Worm (Caenorhabditis elegans): ENCODE results near the gene nhr-187.

- TF ChIP-seq lsy-2 (tag; optimal IDR thresholded peaks at IDR 0.05) (no peak), nhr-76 (tag; optimal IDR thresholded peaks at IDR 0.05) (no peak), mep-1 (tag; optimal IDR thresholded peaks at IDR 0.05) (no peak), snpc-4 (tag; optimal IDR thresholded peaks at IDR 0.05) (no peak), elt-1 (tag; optimal IDR thresholded peaks at IDR 0.05; ENCODE audit: borderline replicate concordance, insufficient read depth) (no peak), sptf-1 (tag; optimal IDR thresholded peaks at IDR 0.05) (no peak), nhr-28 (tag; optimal IDR thresholded peaks at IDR 0.05) (no peak), flh-1 (GFP tag; optimal IDR thresholded peaks at IDR 0.05) (no peak), ceh-43 (GFP tag; optimal IDR thresholded peaks at IDR 0.05) (no peak), sem-2 (GFP tag; optimal IDR thresholded peaks at IDR 0.05) (no peak), ces-1 (GFP tag; optimal IDR thresholded peaks at IDR 0.05) (no peak), nhr-12 (tag; optimal IDR thresholded peaks at IDR 0.05) (no peak)
These were observed 37.4 kb upstream of the nhr-187 start, which contains the start of gene irld-22 for ce11 chrV:3900102-3900501.

Data from whole organism, mixed stage, embryonic.